Worm (Caenorhabditis elegans) whole organism, midembryonic: ENCODE data around the gene tag-131.
A peak's percentile ranks its signal among the peaks of the same experiment; 100 is the strongest.

Source experiments
- T22C8.4 ChIP-seq: fragments of 200-800 bp; sonication (Bioruptor generic); IDR thresholded peaks from 2 replicates; pipeline ENCODE4 v1.3.6; 2022; ENCODE audit warnings: missing genetic modification characterization, missing compliant biosample characterization
- cog-1 ChIP-seq: sonication (generic microtip); optimal IDR thresholded peaks from 2 replicates; lab custom pipeline; 2016; ENCODE audit warnings: missing genetic modification characterization, missing compliant biosample characterization
- flt-1 ChIP-seq: fragments of 200-800 bp; sonication (Bioruptor generic); IDR thresholded peaks from 2 replicates; pipeline ENCODE4 v1.3.6; 2022; ENCODE audit warnings: missing genetic modification characterization, missing compliant biosample characterization
- klf-2 ChIP-seq: fragments of 200-800 bp; sonication (Bioruptor generic); conservative IDR thresholded peaks from 2 replicates; pipeline ENCODE4 v1.3.6; 2022; ENCODE audit warnings: missing genetic modification reagents, missing genetic modification characterization, missing compliant biosample characterization
- med-1 ChIP-seq: sonication (generic microtip); optimal IDR thresholded peaks from 2 replicates; lab custom pipeline; 2017; ENCODE audit warnings: missing genetic modification characterization, mild to moderate bottlenecking, missing compliant biosample characterization, antibody characterized with exemption, missing genetic modification reagents; ENCODE audit not compliant: insufficient read depth
- ref-1 ChIP-seq: fragments of 200-800 bp; sonication (Bioruptor generic); conservative IDR thresholded peaks from 2 replicates; pipeline ENCODE4 v1.3.6; 2022; ENCODE audit warnings: missing genetic modification reagents, missing genetic modification characterization, missing compliant biosample characterization
- tab-1 ChIP-seq: fragments of 200-800 bp; sonication (Bioruptor generic); IDR thresholded peaks from 2 replicates; pipeline ENCODE4 v1.3.6; 2022; ENCODE audit warnings: missing genetic modification characterization, missing compliant biosample characterization
- ztf-23 ChIP-seq: fragments of 200-800 bp; sonication (Bioruptor generic); IDR thresholded peaks from 2 replicates; pipeline ENCODE4 v1.3.6; 2022; ENCODE audit warnings: missing genetic modification reagents, missing genetic modification characterization, missing compliant biosample characterization
- ztf-29 ChIP-seq: fragments of 200-800 bp; sonication (Bioruptor generic); IDR thresholded peaks from 2 replicates; pipeline ENCODE4 v1.3.6; 2022; ENCODE audit warnings: missing genetic modification reagents, missing genetic modification characterization, missing compliant biosample characterization

The tag-131 gene

DNA sequence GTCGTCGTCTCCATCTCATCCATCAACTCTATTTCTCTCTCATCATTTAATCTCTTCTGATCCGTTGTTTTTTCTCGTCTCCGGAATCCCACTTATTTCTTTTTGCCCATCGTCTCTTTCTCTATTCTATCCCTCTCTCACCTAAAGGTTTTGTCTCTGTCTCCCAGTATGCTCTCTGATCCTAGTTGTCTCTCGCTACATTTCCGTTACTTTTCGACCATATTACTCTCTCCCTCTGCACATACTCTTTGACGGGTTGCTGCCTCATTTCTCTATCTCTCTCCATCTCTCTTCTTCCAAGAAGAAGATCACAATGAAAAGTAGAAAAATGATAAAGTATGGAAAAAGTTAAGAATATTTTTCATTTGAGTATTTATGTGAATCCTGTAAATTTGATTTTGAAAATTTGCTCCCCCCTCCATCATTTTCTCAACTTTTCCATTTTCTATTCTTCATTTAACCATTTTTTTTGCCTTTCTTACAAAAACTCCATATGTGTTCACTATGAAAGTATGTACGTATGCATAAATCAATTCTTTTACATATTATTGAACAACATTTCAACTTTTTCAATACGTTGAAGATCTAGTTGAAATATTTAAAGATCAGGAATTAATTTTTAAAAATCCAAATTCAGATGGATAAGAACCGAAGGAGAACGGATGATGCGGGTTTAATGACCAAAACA lies at the start of gene tag-131:
Gene tag-131 (plus strand): TSS at position 638 of the 688 bp plus-strand sequence.
- TF ChIP-seq med-1 (no peak), tab-1 (GFP tag; lab: Robert Waterston, UW) (no peak), flt-1 (GFP tag; lab: Robert Waterston, UW) (no peak), klf-2 (GFP tag; lab: Robert Waterston, UW) (no peak), cog-1 (no peak)

DNA sequence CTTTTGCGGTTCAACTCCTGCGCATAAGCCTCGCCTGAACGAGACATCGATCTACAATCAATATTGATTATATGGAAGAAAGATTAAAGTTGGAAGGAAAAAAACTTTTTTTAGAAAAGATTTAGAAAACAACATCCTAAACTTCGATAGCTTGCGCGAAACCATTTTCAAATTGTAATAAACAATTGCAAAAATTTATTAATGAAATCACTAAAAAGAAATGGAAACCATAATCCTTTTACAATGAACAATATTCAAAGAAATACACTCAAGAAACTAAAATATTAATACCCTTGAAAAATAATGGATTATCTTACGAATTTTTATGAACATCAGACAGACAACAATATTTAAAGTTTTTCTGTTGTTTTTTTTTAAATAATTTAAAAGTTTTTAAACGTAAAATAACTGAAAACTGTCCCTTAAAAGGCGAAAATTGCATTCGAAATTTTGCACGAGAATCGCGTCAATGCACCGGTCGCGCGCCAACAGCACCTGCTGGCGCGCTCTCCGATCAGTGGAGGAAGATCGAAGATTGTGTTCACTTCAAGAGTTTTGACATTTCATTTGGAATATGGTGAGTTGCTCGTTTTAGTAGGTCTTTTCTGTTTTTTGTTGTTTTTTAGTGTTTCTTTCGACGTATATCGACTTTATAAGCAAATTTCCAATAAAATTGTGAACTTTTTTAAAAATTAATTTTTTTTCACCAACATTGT lies 48.1 kb upstream of the tag-131 start, which contains the start of the genes sftb-1 and R10E4.1:
Gene sftb-1 (minus strand): TSS at position 51 of the 716 bp plus-strand sequence.
Gene R10E4.1 (plus strand): TSS at position 524 of the 716 bp plus-strand sequence.
- TF ChIP-seq tab-1 (GFP tag; lab: Robert Waterston, UW) = no peak
- no peak for TF ChIP-seq ref-1 (GFP tag; lab: Robert Waterston, UW)
- TF ChIP-seq ztf-23 (GFP tag; lab: Robert Waterston, UW) = peak; percentile 17; the same call in 1 of the 2 replicates
- no peak for TF ChIP-seq flt-1 (GFP tag; lab: Robert Waterston, UW)
- TF ChIP-seq med-1 = no peak
- no peak for TF ChIP-seq T22C8.4

DNA sequence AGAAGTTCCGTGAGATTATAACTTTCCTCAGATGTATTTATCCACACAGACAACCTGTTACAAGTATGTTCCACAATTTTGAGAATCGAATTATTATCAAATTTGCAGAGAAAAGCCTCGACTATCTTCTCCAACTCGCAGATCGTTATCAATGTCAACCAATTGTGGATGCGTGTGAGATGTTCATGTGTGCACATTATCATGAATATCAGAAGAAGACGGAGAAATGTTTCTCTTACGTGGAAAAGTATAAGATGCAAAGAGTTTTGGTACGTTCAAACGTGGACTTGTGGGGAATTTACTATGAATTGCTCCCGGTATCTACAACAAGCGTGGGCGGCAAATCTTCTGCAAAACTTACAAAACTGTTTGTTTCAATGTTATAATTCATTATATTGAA lies 46.4 kb upstream of the tag-131 start:
- TF ChIP-seq ztf-23 (GFP tag; lab: Robert Waterston, UW) (no peak), T22C8.4 (no peak), cog-1 (no peak), ztf-29 (GFP tag; lab: Robert Waterston, UW) (no peak), flt-1 (GFP tag; lab: Robert Waterston, UW) (no peak), tab-1 (GFP tag; lab: Robert Waterston, UW) (no peak)

DNA sequence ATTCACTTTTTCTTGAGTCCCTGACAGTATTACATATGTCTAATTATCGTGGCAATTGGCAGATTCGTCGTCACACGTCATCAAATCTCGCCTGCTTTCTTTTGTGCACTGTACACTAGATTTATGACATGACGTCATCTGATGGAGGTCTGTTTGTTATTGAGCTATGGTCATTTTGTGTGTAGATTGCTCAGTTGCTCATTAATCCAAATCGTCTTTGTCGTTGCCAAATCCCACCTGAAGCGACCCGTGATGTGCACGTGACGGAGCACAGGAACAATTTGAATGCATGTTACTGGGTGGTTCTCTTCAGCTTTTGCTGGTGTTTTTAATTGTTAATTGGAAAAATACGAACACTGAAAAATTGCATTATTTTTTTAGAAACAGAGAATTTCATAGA lies 44.6 kb upstream of the tag-131 start:
- TF ChIP-seq ztf-29 (GFP tag; lab: Robert Waterston, UW) = no peak
- no peak for TF ChIP-seq med-1

DNA sequence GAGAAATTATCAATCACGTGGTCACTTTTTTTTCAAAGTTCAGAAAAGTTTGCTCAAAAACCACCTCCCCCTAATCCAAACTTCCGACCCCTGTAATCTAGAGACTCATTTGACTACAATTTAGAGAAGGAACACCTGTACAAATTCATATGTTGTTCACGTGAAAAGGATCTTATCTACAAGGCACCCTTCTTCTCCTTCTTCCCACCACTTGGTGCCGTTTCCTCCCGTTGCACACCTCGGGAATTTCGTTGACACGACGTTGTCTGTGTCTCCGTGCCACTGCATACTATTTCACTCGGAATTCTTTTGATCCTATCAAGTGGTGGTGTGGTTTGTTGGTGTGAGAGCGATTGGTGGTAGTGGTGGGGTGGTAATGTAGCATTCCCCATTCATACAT lies 43.0 kb upstream of the tag-131 start:
- no peak for TF ChIP-seq ref-1 (GFP tag; lab: Robert Waterston, UW)
- no peak for TF ChIP-seq T22C8.4
- TF ChIP-seq klf-2 (GFP tag; lab: Robert Waterston, UW) = no peak
- no peak for TF ChIP-seq med-1
- no peak for TF ChIP-seq cog-1

DNA sequence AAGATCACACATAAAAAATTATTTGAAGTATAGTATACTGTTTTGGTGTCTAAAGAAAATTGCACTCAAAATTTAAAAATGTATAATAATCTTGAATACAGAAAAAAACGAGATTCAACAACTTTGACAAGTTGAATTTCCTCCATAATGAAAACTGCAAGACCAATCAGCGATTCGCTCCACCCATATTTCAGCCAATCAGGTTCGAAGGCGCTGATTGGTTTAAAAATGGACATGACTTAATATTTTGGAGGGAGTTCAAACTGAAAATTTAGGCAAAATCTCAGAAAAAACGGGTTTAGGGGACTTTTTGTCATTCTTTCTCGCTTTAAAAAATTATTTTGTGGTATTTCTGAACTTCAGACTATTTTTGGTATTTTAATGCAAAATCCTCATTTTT lies 41.8 kb upstream of the tag-131 start:
- TF ChIP-seq med-1 (no peak), flt-1 (GFP tag; lab: Robert Waterston, UW) (peak; percentile 9; the same call in 1 of the 2 replicates)

DNA sequence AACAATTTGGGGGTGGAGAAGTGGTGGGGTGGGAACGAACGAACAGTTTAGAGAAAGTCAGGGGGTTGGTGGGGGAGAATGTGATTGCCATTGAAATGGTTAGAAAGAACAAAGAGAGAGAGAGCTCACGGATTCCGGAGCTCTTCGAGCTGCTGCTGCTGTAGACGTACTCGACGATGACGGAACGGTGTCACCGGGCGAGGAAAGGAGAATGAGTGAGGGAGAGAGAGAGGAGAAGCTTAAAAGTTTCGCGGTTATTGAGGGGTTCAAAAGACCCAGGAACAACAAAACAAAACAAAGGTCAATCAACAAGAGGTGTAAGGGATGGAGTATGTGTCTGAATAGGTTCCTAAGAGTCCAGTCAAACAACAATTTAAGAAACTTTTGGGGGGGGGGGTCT lies 41.2 kb upstream of the tag-131 start:
- TF ChIP-seq klf-2 (GFP tag; lab: Robert Waterston, UW) (no peak), T22C8.4 (no peak), cog-1 (no peak), flt-1 (GFP tag; lab: Robert Waterston, UW) (no peak; the same call in 1 of the 2 replicates), ref-1 (GFP tag; lab: Robert Waterston, UW) (no peak), ztf-29 (GFP tag; lab: Robert Waterston, UW) (no peak), ztf-23 (GFP tag; lab: Robert Waterston, UW) (no peak), tab-1 (GFP tag; lab: Robert Waterston, UW) (no peak), med-1 (no peak)

DNA sequence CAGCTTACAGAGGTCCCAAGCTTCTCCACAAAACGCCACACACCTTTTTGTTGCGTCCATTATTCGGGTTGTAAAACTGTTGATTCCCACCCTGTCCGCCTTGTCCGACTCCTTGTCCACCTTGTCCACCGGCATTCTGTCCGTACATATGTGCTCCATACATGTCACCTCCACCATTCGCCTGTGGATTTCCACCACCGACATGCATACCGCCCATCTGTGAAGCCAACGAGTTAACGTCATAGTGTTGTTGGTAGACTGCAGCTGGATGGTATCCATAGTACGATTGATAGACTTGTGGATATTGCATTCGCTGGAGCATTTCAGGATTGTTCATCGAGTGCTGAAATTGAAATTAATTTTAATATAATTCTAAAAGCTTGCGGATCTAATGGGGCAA lies 39.7 kb upstream of the tag-131 start:
- TF ChIP-seq med-1 = no peak
- no peak for TF ChIP-seq cog-1
- no peak for TF ChIP-seq ztf-23 (GFP tag; lab: Robert Waterston, UW)
- TF ChIP-seq ztf-29 (GFP tag; lab: Robert Waterston, UW) = no peak
- no peak for TF ChIP-seq ref-1 (GFP tag; lab: Robert Waterston, UW)
- no peak for TF ChIP-seq flt-1 (GFP tag; lab: Robert Waterston, UW)
- no peak for TF ChIP-seq klf-2 (GFP tag; lab: Robert Waterston, UW)
- no peak for TF ChIP-seq tab-1 (GFP tag; lab: Robert Waterston, UW)
- TF ChIP-seq T22C8.4 = no peak

DNA sequence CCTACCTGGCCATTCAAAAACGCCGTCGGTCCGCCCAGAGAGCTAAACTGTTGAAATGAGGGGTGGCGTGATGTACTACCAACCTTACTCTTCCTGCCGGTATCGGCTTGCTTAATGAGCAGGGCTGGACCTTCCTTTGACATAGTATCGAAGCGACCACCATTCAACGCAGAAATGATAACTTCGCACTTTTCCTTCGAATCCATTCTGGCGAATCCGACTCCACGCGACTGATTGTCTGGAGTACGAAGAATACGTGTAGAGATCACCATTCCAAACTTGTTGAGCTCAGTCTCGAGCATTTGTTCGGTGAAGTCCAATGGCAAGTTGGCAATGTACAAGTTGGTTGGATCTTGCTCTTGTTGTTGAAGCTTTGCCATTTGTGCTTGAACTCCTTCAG lies 39.3 kb upstream of the tag-131 start:
- no peak for TF ChIP-seq T22C8.4
- TF ChIP-seq flt-1 (GFP tag; lab: Robert Waterston, UW) = 0 out of 2 replicates have a peak, but pooled peaks have one; percentile 45

DNA sequence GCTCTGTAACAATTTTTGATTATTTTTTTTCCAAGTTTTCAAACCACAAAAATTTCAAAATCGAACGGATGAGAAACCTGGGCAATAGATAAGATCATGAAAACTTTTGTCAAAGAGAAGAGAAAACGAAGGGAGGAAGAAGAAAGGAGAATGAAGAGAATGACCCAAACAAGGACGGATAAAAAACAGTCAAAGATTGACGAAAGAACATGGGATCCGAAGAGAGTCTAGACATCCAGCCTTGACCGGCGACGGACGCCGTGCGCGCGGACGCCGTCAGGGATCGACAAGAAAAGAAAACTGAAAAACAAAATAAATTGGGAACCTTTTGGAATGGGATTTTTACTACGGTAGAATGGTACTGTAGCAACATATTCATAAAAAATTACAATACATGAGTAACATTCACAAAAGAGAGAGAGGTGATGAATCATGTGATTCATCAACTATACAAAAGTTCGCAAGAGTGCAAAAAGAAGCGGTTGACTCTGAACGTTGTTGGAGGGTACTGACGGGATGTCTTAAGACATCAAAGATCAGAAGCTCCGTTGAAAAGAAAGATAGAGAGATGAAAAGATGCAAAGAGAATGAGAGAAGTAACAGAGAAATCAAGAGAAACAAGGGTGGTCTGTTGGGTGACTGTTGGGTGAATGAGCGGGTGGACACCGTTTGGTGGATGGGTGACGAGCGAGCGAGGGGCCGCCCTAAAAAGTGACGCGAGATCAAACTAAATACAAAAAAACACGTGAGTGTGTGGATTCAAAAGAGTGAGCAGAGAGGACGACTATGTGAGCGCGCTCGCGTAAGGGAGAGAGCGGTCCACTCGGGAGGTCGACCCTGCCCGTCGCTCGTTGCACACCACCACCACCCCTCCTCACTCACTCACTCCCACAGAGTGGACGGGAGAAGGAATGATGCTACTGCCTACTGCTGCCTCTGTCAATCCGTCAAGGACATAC lies 37.0 kb upstream of the tag-131 start, which contains the start of gene sup-26:
Gene sup-26 (minus strand): TSS at position 10 of the 959 bp plus-strand sequence.
- TF ChIP-seq cog-1 (no peak), med-1 (no peak), ztf-29 (GFP tag; lab: Robert Waterston, UW) (no peak), ztf-23 (GFP tag; lab: Robert Waterston, UW) (peak; percentile 26; the same call in 1 of the 2 replicates), flt-1 (GFP tag; lab: Robert Waterston, UW) (peak; percentile 47; the same call in 1 of the 2 replicates), ref-1 (GFP tag; lab: Robert Waterston, UW) (no peak), klf-2 (GFP tag; lab: Robert Waterston, UW) (0 out of 2 replicates have a peak, but pooled peaks have one; percentile 38), tab-1 (GFP tag; lab: Robert Waterston, UW) (peak; percentile 15; the same call in 1 of the 2 replicates), T22C8.4 (no peak)
